Worm (Caenorhabditis elegans): ENCODE measurements around the gene K07G6.1.

DNA sequence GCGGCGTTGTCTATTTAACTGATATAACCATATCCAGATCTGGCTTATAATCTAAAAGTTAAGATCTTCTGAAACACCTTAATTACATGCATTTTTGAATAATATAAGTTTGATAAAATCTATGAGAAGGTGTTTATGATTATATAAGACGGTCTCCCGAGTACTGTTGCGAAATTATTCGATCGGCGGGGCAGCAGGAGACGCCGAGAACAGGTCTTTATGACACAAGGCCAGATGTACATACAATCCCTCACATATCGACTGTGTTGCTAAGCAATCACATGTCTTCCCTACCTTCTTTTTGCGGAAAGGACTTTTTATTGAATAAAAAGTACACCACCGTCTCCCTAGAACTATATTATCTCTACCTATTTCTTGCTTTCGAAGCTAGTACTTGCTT, 15.2 kb downstream of the K07G6.1 start, which contains the start of gene fbxb-53:
- no peak for TF ChIP-seq nhr-237 (tag; optimal IDR thresholded peaks at IDR 0.05)
- TF ChIP-seq fkh-4 (tag; optimal IDR thresholded peaks at IDR 0.05; ENCODE audit: borderline replicate concordance): no peak
- TF ChIP-seq tlp-1 (tag; optimal IDR thresholded peaks at IDR 0.05): no peak
- TF ChIP-seq efl-1 (optimal IDR thresholded peaks at IDR 0.05): no peak
- no peak for TF ChIP-seq efl-1 (GFP tag; optimal IDR thresholded peaks at IDR 0.05 in 1 of 2)
- no peak for TF ChIP-seq aha-1 (tag; optimal IDR thresholded peaks at IDR 0.05)
